Fruit fly (Drosophila melanogaster): ENCODE results near the gene Rlip.

Gene Rlip

DNA sequence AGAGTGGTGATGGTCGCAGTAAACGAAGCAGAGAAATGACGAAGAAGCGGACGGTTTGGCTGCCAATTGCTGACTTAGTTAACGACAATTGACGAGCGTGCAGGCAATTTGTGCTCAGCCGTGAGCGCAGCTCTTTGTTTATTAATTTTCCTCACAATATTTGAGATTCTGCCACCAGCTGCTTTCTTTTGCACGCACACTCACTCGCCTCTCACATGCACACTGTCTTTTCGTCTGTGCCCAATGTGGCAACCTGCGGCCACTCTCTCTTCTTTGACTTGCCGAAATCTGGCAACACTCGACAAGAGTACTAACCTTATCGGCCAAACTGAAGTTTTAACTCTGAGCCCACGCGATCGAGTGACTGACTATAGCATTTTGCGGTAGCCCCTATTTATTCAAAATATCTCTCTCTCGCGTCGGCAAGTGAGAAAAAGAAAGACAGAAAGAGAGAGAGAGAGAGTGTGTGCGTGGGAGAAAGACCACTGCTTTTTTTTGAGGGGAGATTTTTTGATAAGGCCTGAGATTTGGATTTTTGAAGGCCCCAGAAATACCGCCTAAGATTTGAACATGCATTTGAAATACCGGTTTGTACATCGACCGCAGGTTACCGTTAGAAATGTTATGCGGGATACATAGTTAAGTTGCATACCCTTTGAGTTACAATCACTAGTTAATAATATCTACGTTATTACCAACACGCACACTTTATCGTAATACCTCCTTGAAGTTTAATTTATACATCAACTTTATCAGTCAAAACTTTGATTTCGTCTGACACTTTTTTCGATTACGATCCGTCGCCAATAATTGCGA is 43.2 kb downstream of the Rlip start, which contains the start of gene Mvl (continued):
- TF ChIP-seq Ets97D (GFP tag; optimal IDR thresholded peaks at IDR 0.05) (peak; percentile 48), crol (GFP tag; IDR thresholded peaks at IDR 0.05) (no peak), CG2875 (GFP tag; optimal IDR thresholded peaks at IDR 0.05) (no peak), Side (GFP tag; optimal IDR thresholded peaks at IDR 0.05) (peak; percentile 25), HmgZ (tag; optimal IDR thresholded peaks at IDR 0.05) (peak; percentile 81), wor (GFP tag; IDR thresholded peaks at IDR 0.05) (no peak), vfl (GFP tag; optimal IDR thresholded peaks at IDR 0.05) (no peak), lov (optimal IDR thresholded peaks at IDR 0.05) (no peak), lov (GFP tag; IDR thresholded peaks at IDR 0.05) (no peak), mam (GFP tag; optimal IDR thresholded peaks at IDR 0.05) (no peak), CG6272 (GFP tag; IDR thresholded peaks at IDR 0.05) (no peak), CG9215 (GFP tag; IDR thresholded peaks at IDR 0.05) (no peak), CG8290 (GFP tag; optimal IDR thresholded peaks at IDR 0.05) (peak; percentile 83), CG8290 (tag; optimal IDR thresholded peaks at IDR 0.05) (peak; percentile 60 to 70), ro (GFP tag; IDR thresholded peaks at IDR 0.05) (no peak), repo (GFP tag; optimal IDR thresholded peaks at IDR 0.05) (no peak), CG11085 (GFP tag; IDR thresholded peaks at IDR 0.05) (no peak), CG31441 (GFP tag; IDR thresholded peaks at IDR 0.05) (no peak), Aef1 (GFP tag; IDR thresholded peaks at IDR 0.05) (no peak), Scr (GFP tag; IDR thresholded peaks at IDR 0.05; ENCODE audit: partially characterized antibody) (peak; percentile 27; the same call in 1 of the 2 replicates), eve (GFP tag; optimal IDR thresholded peaks at IDR 0.05) (peak in 1 of 2 experiments; percentile 73), Dfd (GFP tag; optimal IDR thresholded peaks at IDR 0.05) (no peak), schlank (tag; optimal IDR thresholded peaks at IDR 0.05) (no peak), sqz (GFP tag; optimal IDR thresholded peaks at IDR 0.05) (no peak), Antp (GFP tag; optimal IDR thresholded peaks at IDR 0.05) (no peak), Ada2b (GFP tag; IDR thresholded peaks at IDR 0.05) (no peak), CG7372 (GFP tag; IDR thresholded peaks at IDR 0.05) (no peak), CG10209 (GFP tag; optimal IDR thresholded peaks at IDR 0.05) (no peak), CG12219 (GFP tag; optimal IDR thresholded peaks at IDR 0.05) (no peak), Dbx (GFP tag; IDR thresholded peaks at IDR 0.05) (0 out of 3 replicates have a peak, but pooled peaks have one; percentile 9), CG11247 (GFP tag; IDR thresholded peaks at IDR 0.05) (no peak), inv (GFP tag; IDR thresholded peaks at IDR 0.05; ENCODE audit: partially characterized antibody) (0 out of 2 replicates have a peak, but pooled peaks have one; percentile 15), CG9437 (GFP tag; optimal IDR thresholded peaks at IDR 0.05) (no peak), hkb (optimal IDR thresholded peaks at IDR 0.05) (peak; percentile 54), hkb (GFP tag; IDR thresholded peaks at IDR 0.05) (0 out of 2 replicates have a peak, but pooled peaks have one; percentile 22), gfzf (GFP tag; optimal IDR thresholded peaks at IDR 0.05) (peak; percentile 43), tna (GFP tag; IDR thresholded peaks at IDR 0.05; ENCODE audit: partially characterized antibody) (0 out of 2 replicates have a peak, but pooled peaks have one; percentile 19), Abd-B (GFP tag; optimal IDR thresholded peaks at IDR 0.05) (no peak), Myb (GFP tag; optimal IDR thresholded peaks at IDR 0.05) (peak; percentile 88), CG17361 (GFP tag; IDR thresholded peaks at IDR 0.05) (0 out of 3 replicates have a peak, but pooled peaks have one; percentile 17), cato (GFP tag; optimal IDR thresholded peaks at IDR 0.05; ENCODE audit: borderline replicate concordance) (no peak), CG17328 (GFP tag; IDR thresholded peaks at IDR 0.05) (no peak), pnt (GFP tag; optimal IDR thresholded peaks at IDR 0.05) (no peak), Usf (GFP tag; optimal IDR thresholded peaks at IDR 0.05) (no peak), CG30431 (GFP tag; optimal IDR thresholded peaks at IDR 0.05) (no peak), sim (GFP tag; IDR thresholded peaks at IDR 0.05) (no peak), CG16813 (GFP tag; IDR thresholded peaks at IDR 0.05; ENCODE audit: partially characterized antibody) (no peak), usp (GFP tag; optimal IDR thresholded peaks at IDR 0.05) (no peak), chm (GFP tag; IDR thresholded peaks at IDR 0.05) (peak; percentile 55; the same call in 1 of the 2 replicates), CG5953 (GFP tag; IDR thresholded peaks at IDR 0.05) (no peak), pita (GFP tag; optimal IDR thresholded peaks at IDR 0.05) (no peak)
